Worm (Caenorhabditis elegans): ENCODE results near the gene ugt-13.

Gene ugt-13

ce11 chrV:4908591-4908990, at the start of gene ugt-13:
TSS of gene ugt-13 (plus strand) at chrV:4908884.
- TF ChIP-seq saeg-2 (GFP tag; IDR thresholded peaks at IDR 0.05) (no peak), nhr-76 (tag; optimal IDR thresholded peaks at IDR 0.05) (no peak), vab-7 (GFP tag; IDR thresholded peaks at IDR 0.05) (no peak), zip-11 (GFP tag; IDR thresholded peaks at IDR 0.05) (no peak), cey-2 (tag; optimal IDR thresholded peaks at IDR 0.05; ENCODE audit: borderline replicate concordance, insufficient read depth) (peak; percentile 47), gei-8 (GFP tag; optimal IDR thresholded peaks at IDR 0.05) (no peak), rbr-2 (tag; optimal IDR thresholded peaks at IDR 0.05) (no peak), F49E8.2 (tag; optimal IDR thresholded peaks at IDR 0.05; ENCODE audit: borderline replicate concordance) (no peak), zip-2 (tag; optimal IDR thresholded peaks at IDR 0.05) (no peak), lin-15B (tag; optimal IDR thresholded peaks at IDR 0.05) (no peak), ceh-32 (tag; optimal IDR thresholded peaks at IDR 0.05; ENCODE audit: poor library complexity) (no peak), D1046.2 (GFP tag; IDR thresholded peaks at IDR 0.05) (no peak), mep-1 (tag; optimal IDR thresholded peaks at IDR 0.05) (peak; percentile 61), nhr-41 (GFP tag; IDR thresholded peaks at IDR 0.05) (no peak), F37D6.2 (tag; optimal IDR thresholded peaks at IDR 0.05) (no peak), lsy-2 (tag; optimal IDR thresholded peaks at IDR 0.05) (peak in 1 of 2 experiments; percentile 28), nhr-102 (tag; optimal IDR thresholded peaks at IDR 0.05) (peak; percentile 33), unc-62 (GFP tag; optimal IDR thresholded peaks at IDR 0.05 in 1 of 2) (no peak), unc-62 (tag; optimal IDR thresholded peaks at IDR 0.05) (no peak), nhr-6 (tag; optimal IDR thresholded peaks at IDR 0.05) (no peak), lim-7 (GFP tag; IDR thresholded peaks at IDR 0.05) (no peak), lin-39 (tag; optimal IDR thresholded peaks at IDR 0.05) (no peak), hlh-30 (tag; optimal IDR thresholded peaks at IDR 0.05; ENCODE audit: insufficient read depth) (peak; percentile 9), ceh-28 (tag; optimal IDR thresholded peaks at IDR 0.05) (no peak), ama-1 (optimal IDR thresholded peaks at IDR 0.05) (no peak), mdt-29 (GFP tag; IDR thresholded peaks at IDR 0.05) (no peak), nhr-48 (tag; optimal IDR thresholded peaks at IDR 0.05) (peak; percentile 39), snpc-1.2 (GFP tag; IDR thresholded peaks at IDR 0.05) (no peak), zfp-2 (tag; optimal IDR thresholded peaks at IDR 0.05) (no peak), lin-13 (GFP tag; optimal IDR thresholded peaks at IDR 0.05) (no peak), ceh-20 (GFP tag; IDR thresholded peaks at IDR 0.05) (no peak), ztf-7 (tag; optimal IDR thresholded peaks at IDR 0.05) (peak; percentile 97), ceh-44 (GFP tag; IDR thresholded peaks at IDR 0.05) (no peak), aha-1 (tag) (peak; percentile 73), dmd-8 (GFP tag; IDR thresholded peaks at IDR 0.05) (no peak), set-16 (GFP tag; IDR thresholded peaks at IDR 0.05) (no peak), nhr-42 (GFP tag; IDR thresholded peaks at IDR 0.05) (no peak), nhr-11 (tag; optimal IDR thresholded peaks at IDR 0.05) (no peak), nhr-28 (tag; optimal IDR thresholded peaks at IDR 0.05) (peak; percentile 94), ceh-82 (tag; optimal IDR thresholded peaks at IDR 0.05) (no peak), hmg-1.1 (GFP tag; IDR thresholded peaks at IDR 0.05) (no peak), zag-1 (tag; optimal IDR thresholded peaks at IDR 0.05) (no peak), duxl-1 (tag; optimal IDR thresholded peaks at IDR 0.05; ENCODE audit: poor library complexity) (no peak), Y5F2A.4 (GFP tag; optimal IDR thresholded peaks at IDR 0.05) (no peak), R02D3.7 (tag; optimal IDR thresholded peaks at IDR 0.05) (no peak)

Measured in whole organism, L4 larva.